Fruit fly (Drosophila melanogaster): Measurements from ENCODE around the gene Eip78C.

The Eip78C gene

dm6 chr3L:21304400-21304799 lies 78.0 kb downstream of the Eip78C start, which contains the start of the genes CG11309 and CG7632 (continued):
- TF ChIP-seq Doc3 (GFP tag; IDR thresholded peaks at IDR 0.05; ENCODE audit: partially characterized antibody) (no peak), Mad (GFP tag; optimal IDR thresholded peaks at IDR 0.05) (peak; percentile 98), CG10543 (GFP tag; optimal IDR thresholded peaks at IDR 0.05) (peak; percentile 100), CG31224 (GFP tag; IDR thresholded peaks at IDR 0.05) (peak; percentile 95), crp (GFP tag; optimal IDR thresholded peaks at IDR 0.05) (peak; percentile 58 to 88), CG10654 (GFP tag; optimal IDR thresholded peaks at IDR 0.05) (peak; percentile 98), Hey (tag; optimal IDR thresholded peaks at IDR 0.05) (peak; percentile 98), Ada2b (GFP tag; IDR thresholded peaks at IDR 0.05) (peak; percentile 97), CG9437 (GFP tag; optimal IDR thresholded peaks at IDR 0.05) (peak; percentile 96), MBD-R2 (GFP tag; IDR thresholded peaks at IDR 0.05) (peak; percentile 98), MESR4 (GFP tag; optimal IDR thresholded peaks at IDR 0.05) (peak; percentile 95), inv (GFP tag; IDR thresholded peaks at IDR 0.05; ENCODE audit: partially characterized antibody) (no peak), CG16813 (GFP tag; IDR thresholded peaks at IDR 0.05; ENCODE audit: partially characterized antibody) (peak; percentile 10; the same call in 1 of the 3 replicates), Tbp (GFP tag; optimal IDR thresholded peaks at IDR 0.05) (no peak), D19A (tag; optimal IDR thresholded peaks at IDR 0.05) (peak; percentile 98), NC2α (GFP tag; optimal IDR thresholded peaks at IDR 0.05) (peak; percentile 98), CG12155 (GFP tag; optimal IDR thresholded peaks at IDR 0.05) (peak; percentile 97), CG7357 (GFP tag; IDR thresholded peaks at IDR 0.05) (peak; percentile 85), Bdp1 (GFP tag; optimal IDR thresholded peaks at IDR 0.05) (peak; percentile 94), CG6272 (GFP tag; IDR thresholded peaks at IDR 0.05) (peak; percentile 79), ewg (GFP tag; optimal IDR thresholded peaks at IDR 0.05) (peak; percentile 96), bsh (GFP tag; optimal IDR thresholded peaks at IDR 0.05) (peak; percentile 98 to 100), Ptx1 (GFP tag; IDR thresholded peaks at IDR 0.05) (peak; percentile 96), tin (GFP tag; optimal IDR thresholded peaks at IDR 0.05) (peak; percentile 99), eve (GFP tag; optimal IDR thresholded peaks at IDR 0.05) (peak; percentile 65 to 100), pzg (GFP tag; optimal IDR thresholded peaks at IDR 0.05) (peak; percentile 67), CG10274 (GFP tag; optimal IDR thresholded peaks at IDR 0.05) (peak; percentile 94), pnt (GFP tag; optimal IDR thresholded peaks at IDR 0.05) (peak; percentile 97), Gug (GFP tag; IDR thresholded peaks at IDR 0.05) (peak; percentile 72; the same call in 3 of the 4 replicates), CkIIα-i1 (GFP tag; IDR thresholded peaks at IDR 0.05) (peak; percentile 75), da (GFP tag; optimal IDR thresholded peaks at IDR 0.05) (peak; percentile 98), Aef1 (GFP tag; IDR thresholded peaks at IDR 0.05) (peak; percentile 94), tgo (GFP tag; IDR thresholded peaks at IDR 0.05) (peak; percentile 97), CG2875 (GFP tag; optimal IDR thresholded peaks at IDR 0.05) (peak; percentile 99), Xbp1 (GFP tag; optimal IDR thresholded peaks at IDR 0.05) (peak; percentile 99), zf30C (GFP tag; optimal IDR thresholded peaks at IDR 0.05) (peak; percentile 79), Kr (GFP tag; optimal IDR thresholded peaks at IDR 0.05) (peak; percentile 90), Blimp-1 (GFP tag; optimal IDR thresholded peaks at IDR 0.05) (peak; percentile 99), pros (GFP tag; optimal IDR thresholded peaks at IDR 0.05) (peak; percentile 97), CG33557 (GFP tag; optimal IDR thresholded peaks at IDR 0.05) (peak; percentile 100), CG8388 (GFP tag; optimal IDR thresholded peaks at IDR 0.05) (peak; percentile 100), CG3995 (GFP tag; optimal IDR thresholded peaks at IDR 0.05) (peak; percentile 87), Scr (GFP tag; IDR thresholded peaks at IDR 0.05; ENCODE audit: partially characterized antibody) (peak; percentile 39), chn (GFP tag; optimal IDR thresholded peaks at IDR 0.05) (peak; percentile 98), exex (tag; optimal IDR thresholded peaks at IDR 0.05) (peak; percentile 98), CG12236 (GFP tag; optimal IDR thresholded peaks at IDR 0.05) (peak; percentile 98), hkb (optimal IDR thresholded peaks at IDR 0.05) (peak; percentile 30), hkb (GFP tag; IDR thresholded peaks at IDR 0.05) (peak; percentile 100)

Data from whole organism, embryonic.